Worm (Caenorhabditis elegans) whole organism, midembryonic: ENCODE measurements around the gene F47C12.13.

Experiments used
- flt-1 ChIP-seq: fragments of 200-800 bp; sonication (Bioruptor generic); IDR thresholded peaks from 2 replicates; pipeline ENCODE4 v1.3.6; 2022; ENCODE audit warnings: missing genetic modification characterization, missing compliant biosample characterization
- klf-2 ChIP-seq: fragments of 200-800 bp; sonication (Bioruptor generic); conservative IDR thresholded peaks from 2 replicates; pipeline ENCODE4 v1.3.6; 2022; ENCODE audit warnings: missing genetic modification reagents, missing genetic modification characterization, missing compliant biosample characterization
- ref-1 ChIP-seq: fragments of 200-800 bp; sonication (Bioruptor generic); conservative IDR thresholded peaks from 2 replicates; pipeline ENCODE4 v1.3.6; 2022; ENCODE audit warnings: missing genetic modification reagents, missing genetic modification characterization, missing compliant biosample characterization

DNA sequence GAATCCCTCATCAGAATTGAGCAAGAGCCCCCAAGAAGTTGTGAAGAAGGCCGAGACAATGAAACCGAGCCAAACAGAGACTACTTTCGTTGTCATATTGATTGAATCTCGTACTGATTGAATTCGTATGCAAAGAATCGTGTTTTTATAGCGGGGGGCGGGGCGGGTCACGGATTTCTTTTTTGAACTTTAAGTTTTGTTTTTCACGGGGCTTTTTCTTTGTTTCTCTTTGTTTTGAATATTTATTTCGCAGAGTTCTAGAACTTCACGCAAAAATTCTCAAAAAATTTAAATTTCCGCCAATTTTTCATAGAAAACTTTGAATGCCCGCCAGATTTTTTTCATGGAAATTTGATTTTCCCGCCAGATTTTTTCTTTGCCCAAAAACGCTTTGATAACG is 38.1 kb downstream of the F47C12.13 start, which contains the start of gene clec-73:
- TF ChIP-seq klf-2 (GFP tag; lab: Robert Waterston, UW): no peak
- TF ChIP-seq flt-1 (GFP tag; lab: Robert Waterston, UW): no peak
- TF ChIP-seq ref-1: no peak
